Fruit fly (Drosophila melanogaster) whole organism, embryonic: ENCODE measurements around the gene CG10041.
A peak's percentile ranks its signal among the peaks of the same experiment; 100 is the strongest.

Experiments
- Ada2b ChIP-seq: fragments of 200-800 bp; sonication (Bioruptor generic); IDR thresholded peaks from 2 replicates; pipeline ENCODE4 v1.3.6; 2022; ENCODE audit warnings: missing biosample characterization, missing genetic modification characterization
- Atf-2 ChIP-seq: fragments of 200-800 bp; sonication (Bioruptor generic); optimal IDR thresholded peaks from 2 replicates; lab custom pipeline; 2016; ENCODE audit warnings: missing biosample characterization, missing genetic modification characterization
- CG10959 ChIP-seq: fragments of 200-800 bp; sonication (Bioruptor generic); IDR thresholded peaks from 2 replicates; pipeline ENCODE4 v1.3.6; 2022; ENCODE audit warnings: missing biosample characterization, missing genetic modification characterization
- CG10979 ChIP-seq: fragments of 200-800 bp; sonication (Bioruptor generic); optimal IDR thresholded peaks from 2 replicates; lab custom pipeline; 2018; ENCODE audit warnings: missing biosample characterization, mild to moderate bottlenecking, missing genetic modification characterization, moderate library complexity
- CG11398 ChIP-seq: fragments of 200-800 bp; sonication (Bioruptor generic); optimal IDR thresholded peaks from 2 replicates; lab custom pipeline; 2016; ENCODE audit warnings: missing biosample characterization, missing genetic modification characterization
- CG11696 ChIP-seq: fragments of 200-800 bp; sonication (Bioruptor generic); IDR thresholded peaks from 2 replicates; pipeline ENCODE4 v1.3.6; 2022; ENCODE audit warnings: missing biosample characterization, missing genetic modification characterization
- CG12744 ChIP-seq: fragments of 200-800 bp; sonication (Bioruptor generic); optimal IDR thresholded peaks from 2 replicates; lab custom pipeline; 2016; ENCODE audit warnings: missing biosample characterization, missing genetic modification characterization
- CG13624 ChIP-seq: fragments of 200-800 bp; sonication (Bioruptor generic); optimal IDR thresholded peaks from 2 replicates; lab custom pipeline; 2016; ENCODE audit warnings: missing biosample characterization, missing genetic modification characterization
- CG17385 ChIP-seq: fragments of 200-800 bp; sonication (Bioruptor generic); optimal IDR thresholded peaks from 3 replicates; lab custom pipeline; 2018; ENCODE audit warnings: missing biosample characterization, mild to moderate bottlenecking, missing genetic modification characterization
- CG17568 ChIP-seq: fragments of 200-800 bp; sonication (Bioruptor generic); optimal IDR thresholded peaks from 2 replicates; lab custom pipeline; 2018; ENCODE audit warnings: missing biosample characterization, mild to moderate bottlenecking, missing genetic modification characterization, moderate library complexity
- CG32772 ChIP-seq: fragments of 200-800 bp; sonication (Bioruptor generic); IDR thresholded peaks from 2 replicates; pipeline ENCODE4 v1.3.6; 2022; ENCODE audit warnings: missing biosample characterization, missing genetic modification characterization
- CG33213 ChIP-seq: fragments of 200-800 bp; sonication (Bioruptor generic); optimal IDR thresholded peaks from 3 replicates; lab custom pipeline; 2016; ENCODE audit warnings: missing biosample characterization, missing genetic modification characterization
- CG42726 ChIP-seq: fragments of 200-800 bp; sonication (Bioruptor generic); IDR thresholded peaks from 2 replicates; pipeline ENCODE4 v1.3.6; 2022; ENCODE audit warnings: missing biosample characterization, missing genetic modification characterization; ENCODE audit not compliant: partially characterized antibody
- CG4282 ChIP-seq: fragments of 200-800 bp; sonication (Bioruptor generic); optimal IDR thresholded peaks from 2 replicates; lab custom pipeline; 2016; ENCODE audit warnings: missing biosample characterization, missing genetic modification characterization
- CG5180 ChIP-seq: fragments of 200-800 bp; sonication (Bioruptor generic); optimal IDR thresholded peaks from 3 replicates; lab custom pipeline; 2017; ENCODE audit warnings: missing biosample characterization, missing genetic modification characterization, mild to moderate bottlenecking, moderate library complexity, missing genetic modification reagents
- CG6175 ChIP-seq: fragments of 200-800 bp; sonication (Bioruptor generic); IDR thresholded peaks from 3 replicates; pipeline ENCODE4 v1.3.6; 2022; ENCODE audit warnings: missing biosample characterization, missing genetic modification characterization
- CG6689 ChIP-seq: fragments of 200-800 bp; sonication (Bioruptor generic); IDR thresholded peaks from 2 replicates; pipeline ENCODE4 v1.3.6; 2022; ENCODE audit warnings: missing biosample characterization, missing genetic modification characterization
- CG7963 ChIP-seq: fragments of 200-800 bp; sonication (Bioruptor generic); IDR thresholded peaks from 3 replicates; pipeline ENCODE4 v1.3.6; 2022; ENCODE audit warnings: missing biosample characterization, missing genetic modification characterization; ENCODE audit not compliant: partially characterized antibody
- CG8765 ChIP-seq: fragments of 200-800 bp; sonication (Bioruptor generic); IDR thresholded peaks from 2 replicates; pipeline ENCODE4 v1.3.6; 2022; ENCODE audit warnings: missing biosample characterization, missing genetic modification characterization
- CG9437 ChIP-seq: fragments of 200-800 bp; sonication (Bioruptor generic); optimal IDR thresholded peaks from 2 replicates; lab custom pipeline; 2018; ENCODE audit warnings: missing biosample characterization, mild to moderate bottlenecking, missing genetic modification characterization
- CHES-1-like ChIP-seq: fragments of 200-800 bp; sonication (Bioruptor generic); optimal IDR thresholded peaks from 2 replicates; lab custom pipeline; 2016; ENCODE audit warnings: missing biosample characterization, missing genetic modification characterization
- Dip2 ChIP-seq: fragments of 200-800 bp; sonication (Bioruptor generic); IDR thresholded peaks from 2 replicates; pipeline ENCODE4 v1.3.6; 2022; ENCODE audit warnings: missing biosample characterization, missing genetic modification characterization
- Dip3 ChIP-seq: fragments of 200-800 bp; sonication (Bioruptor generic); optimal IDR thresholded peaks from 3 replicates; lab custom pipeline; 2016; ENCODE audit warnings: missing biosample characterization, missing genetic modification characterization
- E2f1 ChIP-seq: fragments of 200-800 bp; sonication (Bioruptor generic); IDR thresholded peaks from 2 replicates; pipeline ENCODE4 v1.3.6; 2022; ENCODE audit warnings: missing biosample characterization, missing genetic modification characterization
- HLH54F ChIP-seq: fragments of 200-800 bp; sonication (Bioruptor generic); optimal IDR thresholded peaks from 3 replicates; lab custom pipeline; 2016; ENCODE audit warnings: missing biosample characterization, missing genetic modification characterization
- HmgZ ChIP-seq: fragments of 200-800 bp; sonication (Bioruptor generic); optimal IDR thresholded peaks from 2 replicates; lab custom pipeline; 2018; ENCODE audit warnings: missing biosample characterization, mild to moderate bottlenecking, missing genetic modification characterization
- NfI ChIP-seq: fragments of 200-800 bp; sonication (Bioruptor generic); optimal IDR thresholded peaks from 3 replicates; lab custom pipeline; 2018; ENCODE audit warnings: missing biosample characterization, mild to moderate bottlenecking, missing genetic modification characterization, moderate library complexity
- Vsx1 ChIP-seq: fragments of 200-800 bp; sonication (Bioruptor generic); optimal IDR thresholded peaks from 2 replicates; lab custom pipeline; 2017; ENCODE audit warnings: missing biosample characterization, mild to moderate bottlenecking, missing genetic modification characterization, missing genetic modification reagents
- Xrp1 ChIP-seq: fragments of 200-800 bp; sonication (Bioruptor generic); IDR thresholded peaks from 2 replicates; pipeline ENCODE4 v1.3.6; 2022; ENCODE audit warnings: missing biosample characterization, missing genetic modification characterization
- ap ChIP-seq: fragments of 200-800 bp; sonication (Bioruptor generic); IDR thresholded peaks from 2 replicates; pipeline ENCODE4 v1.3.6; 2022; ENCODE audit warnings: missing biosample characterization, missing genetic modification characterization
- ato ChIP-seq: fragments of 200-800 bp; sonication (Bioruptor generic); IDR thresholded peaks from 2 replicates; pipeline ENCODE4 v1.3.6; 2022; ENCODE audit warnings: missing biosample characterization, missing genetic modification characterization; ENCODE audit not compliant: partially characterized antibody
- az2 ChIP-seq: fragments of 200-800 bp; sonication (Bioruptor generic); optimal IDR thresholded peaks from 3 replicates; lab custom pipeline; 2016; ENCODE audit warnings: missing biosample characterization, missing genetic modification characterization
- bab2 ChIP-seq: fragments of 200-800 bp; sonication (Bioruptor generic); optimal IDR thresholded peaks from 2 replicates; lab custom pipeline; 2016; ENCODE audit warnings: missing biosample characterization, missing genetic modification characterization
- bbx ChIP-seq: fragments of 200-800 bp; sonication (Bioruptor generic); IDR thresholded peaks from 2 replicates; pipeline ENCODE4 v1.3.6; 2022; ENCODE audit warnings: missing biosample characterization, missing genetic modification characterization; ENCODE audit not compliant: partially characterized antibody
- btn ChIP-seq: fragments of 200-800 bp; sonication (Bioruptor generic); optimal IDR thresholded peaks from 2 replicates; lab custom pipeline; 2016; ENCODE audit warnings: missing biosample characterization, missing genetic modification characterization
- ci ChIP-seq: fragments of 200-800 bp; sonication (Bioruptor generic); IDR thresholded peaks from 3 replicates; pipeline ENCODE4 v1.3.6; 2022; ENCODE audit warnings: missing biosample characterization, missing genetic modification characterization
- exex ChIP-seq: fragments of 200-800 bp; sonication (Bioruptor generic); optimal IDR thresholded peaks from 4 replicates; lab custom pipeline; 2018; ENCODE audit warnings: missing biosample characterization, mild to moderate bottlenecking, missing genetic modification characterization, moderate library complexity
- fd64A ChIP-seq: fragments of 200-800 bp; sonication (Bioruptor generic); optimal IDR thresholded peaks from 3 replicates; lab custom pipeline; 2018; ENCODE audit warnings: missing biosample characterization, mild to moderate bottlenecking, missing genetic modification characterization
- gem ChIP-seq: fragments of 200-800 bp; sonication (Bioruptor generic); optimal IDR thresholded peaks from 2 replicates; lab custom pipeline; 2019; ENCODE audit warnings: missing biosample characterization, mild to moderate bottlenecking, missing genetic modification characterization, moderate library complexity
- gt ChIP-seq: fragments of 200-800 bp; sonication (Bioruptor generic); IDR thresholded peaks from 2 replicates; pipeline ENCODE4 v1.3.6; 2022; ENCODE audit warnings: missing biosample characterization, missing genetic modification characterization
- h ChIP-seq: fragments of >200 bp; optimal IDR thresholded peaks from 2 replicates; lab custom pipeline; 2017
- ind ChIP-seq: fragments of 200-800 bp; sonication (Bioruptor generic); optimal IDR thresholded peaks from 3 replicates; lab custom pipeline; 2016; ENCODE audit warnings: missing biosample characterization, missing genetic modification characterization
- kni ChIP-seq: fragments of 200-800 bp; sonication (Bioruptor generic); optimal IDR thresholded peaks from 3 replicates; lab custom pipeline; 2017; ENCODE audit warnings: mild to moderate bottlenecking, missing biosample characterization, missing genetic modification reagents, missing genetic modification characterization
- mirr ChIP-seq: fragments of 200-800 bp; sonication (Bioruptor generic); optimal IDR thresholded peaks from 3 replicates; lab custom pipeline; 2018; ENCODE audit warnings: missing biosample characterization, mild to moderate bottlenecking, missing genetic modification characterization
- oc ChIP-seq: fragments of 200-800 bp; sonication (Bioruptor generic); optimal IDR thresholded peaks from 2 replicates; lab custom pipeline; 2018; ENCODE audit warnings: missing biosample characterization, mild to moderate bottlenecking, missing genetic modification characterization, moderate library complexity
- schlank ChIP-seq: fragments of 200-800 bp; sonication (Bioruptor generic); optimal IDR thresholded peaks from 2 replicates; lab custom pipeline; 2018; ENCODE audit warnings: missing biosample characterization, mild to moderate bottlenecking, missing genetic modification characterization
- scrt ChIP-seq: fragments of 200-800 bp; sonication (Bioruptor generic); optimal IDR thresholded peaks from 2 replicates; lab custom pipeline; 2018; ENCODE audit warnings: missing biosample characterization, mild to moderate bottlenecking, missing genetic modification characterization, moderate library complexity
- sqz ChIP-seq: fragments of 200-800 bp; sonication (Bioruptor generic); optimal IDR thresholded peaks from 3 replicates; lab custom pipeline; 2018; ENCODE audit warnings: missing biosample characterization, mild to moderate bottlenecking, missing genetic modification characterization
- stc ChIP-seq: fragments of 200-800 bp; sonication (Bioruptor generic); IDR thresholded peaks from 2 replicates; pipeline ENCODE4 v1.3.6; 2022; ENCODE audit warnings: missing biosample characterization, missing genetic modification characterization
- tgo ChIP-seq: fragments of 200-800 bp; sonication (Bioruptor generic); IDR thresholded peaks from 3 replicates; pipeline ENCODE4 v1.3.6; 2022; ENCODE audit warnings: missing biosample characterization, missing genetic modification characterization

Gene CG10041

DNA sequence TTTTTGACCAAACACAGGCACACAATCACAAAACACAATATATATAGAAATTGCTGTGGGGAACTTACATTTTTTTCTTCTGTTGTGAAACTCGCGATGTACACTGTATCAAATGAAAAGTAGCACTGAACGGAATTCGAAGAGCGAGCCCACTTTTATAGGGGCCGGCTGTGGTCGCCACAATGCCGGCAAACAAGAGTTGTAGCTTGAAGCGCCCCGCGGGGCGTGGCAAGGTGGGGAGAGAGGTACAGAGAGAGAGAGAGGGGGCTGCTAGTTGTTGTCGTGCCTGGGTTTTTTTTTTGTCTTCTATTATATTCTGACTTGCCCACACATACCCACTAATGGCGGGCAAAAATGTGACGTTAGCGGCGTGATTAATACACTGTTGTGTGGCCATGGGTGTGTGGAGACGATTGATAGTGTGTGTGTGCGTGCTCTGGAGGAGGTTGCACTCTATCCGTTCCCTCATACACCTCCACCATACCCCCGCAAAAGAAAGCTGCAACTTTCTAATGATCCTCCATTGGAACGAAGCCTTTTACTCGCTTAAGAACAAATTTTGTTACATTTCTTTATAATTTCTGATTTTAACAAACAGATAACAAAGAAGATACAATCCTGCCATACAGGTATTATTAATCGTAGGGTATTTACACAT lies 17.4 kb upstream of the CG10041 start, which contains the start of gene GstD1 (continued):
- no peak for TF ChIP-seq ato
- peak; percentile 87; the same call in 1 of the 2 replicates for TF ChIP-seq CG8765
- no peak for TF ChIP-seq Dip2 (GFP tag; lab: Robert Waterston, UW)
- no peak for TF ChIP-seq HLH54F (GFP tag; lab: Kevin White, UChicago)
- TF ChIP-seq ap (GFP tag; lab: Robert Waterston, UW), result no peak
- no peak for TF ChIP-seq CG33213
- peak; percentile 65 for TF ChIP-seq Ada2b (GFP tag; lab: Robert Waterston, UW)
- peak; percentile 56 for TF ChIP-seq HmgZ (tag; lab: Kevin White, UChicago)
- TF ChIP-seq gem (tag; lab: Kevin White, UChicago), result peak; percentile 65
- peak; percentile 63 for TF ChIP-seq ind (GFP tag; lab: Kevin White, UChicago)
- TF ChIP-seq Atf-2, result no peak
- no peak for TF ChIP-seq CG17385 (GFP tag; lab: Kevin White, UChicago)
- peak; percentile 15 for TF ChIP-seq schlank (tag; lab: Kevin White, UChicago)
- no peak for TF ChIP-seq h (lab: Kevin White, UChicago)
- TF ChIP-seq CG11696 (GFP tag; lab: Robert Waterston, UW), result peak; percentile 79
- no peak for TF ChIP-seq CG10959 (GFP tag; lab: Robert Waterston, UW)
- 0 out of 2 replicates have a peak, but pooled peaks have one; percentile 28 for TF ChIP-seq bbx (GFP tag; lab: Robert Waterston, UW)
- TF ChIP-seq ci, result peak; percentile 63; the same call in 2 of the 3 replicates
- peak; percentile 58 for TF ChIP-seq Dip3 (GFP tag; lab: Kevin White, UChicago)
- TF ChIP-seq CG11398 (GFP tag; lab: Kevin White, UChicago), result no peak
- peak; percentile 35 for TF ChIP-seq scrt
- 0 out of 2 replicates have a peak, but pooled peaks have one; percentile 35 for TF ChIP-seq Xrp1 (GFP tag; lab: Robert Waterston, UW)
- no peak for TF ChIP-seq fd64A (GFP tag; lab: Kevin White, UChicago)
- TF ChIP-seq gt (GFP tag; lab: Robert Waterston, UW), result no peak
- no peak for TF ChIP-seq CG17568 (GFP tag; lab: Kevin White, UChicago)
- TF ChIP-seq CG6689, result no peak
- TF ChIP-seq CG5180 (GFP tag; lab: Kevin White, UChicago), result no peak
- peak; percentile 76 for TF ChIP-seq CG32772 (GFP tag; lab: Robert Waterston, UW)
- peak; percentile 21 for TF ChIP-seq CG13624 (GFP tag; lab: Kevin White, UChicago)
- peak; percentile 45; the same call in 1 of the 3 replicates for TF ChIP-seq CG7963 (GFP tag; lab: Robert Waterston, UW)
- TF ChIP-seq NfI, result peak; percentile 31
- TF ChIP-seq CHES-1-like, result peak; percentile 49
- peak; percentile 92 for TF ChIP-seq CG6175
- TF ChIP-seq bab2 (GFP tag; lab: Kevin White, UChicago), result peak; percentile 51
- peak; percentile 18 for TF ChIP-seq exex
- TF ChIP-seq sqz (GFP tag; lab: Kevin White, UChicago), result peak; percentile 74
- no peak for TF ChIP-seq btn (GFP tag; lab: Kevin White, UChicago)
- peak; percentile 35 for TF ChIP-seq CG9437 (GFP tag; lab: Kevin White, UChicago)
- TF ChIP-seq mirr (GFP tag; lab: Kevin White, UChicago), result peak; percentile 43
- TF ChIP-seq CG42726, result peak; percentile 45; the same call in 1 of the 2 replicates
- peak; percentile 51 for TF ChIP-seq E2f1 (GFP tag; lab: Robert Waterston, UW)
- TF ChIP-seq CG10979 (tag; lab: Kevin White, UChicago), result peak; percentile 12
- no peak for TF ChIP-seq oc (tag; lab: Kevin White, UChicago)
- peak; percentile 52; the same call in 1 of the 2 replicates for TF ChIP-seq stc (GFP tag; lab: Robert Waterston, UW)
- peak; percentile 3 for TF ChIP-seq CG4282
- no peak for TF ChIP-seq CG12744
- no peak; the same call in 2 of the 3 replicates for TF ChIP-seq tgo (GFP tag; lab: Robert Waterston, UW)
- no peak for TF ChIP-seq Vsx1 (GFP tag; lab: Kevin White, UChicago)
- TF ChIP-seq kni (GFP tag; lab: Kevin White, UChicago), result peak; percentile 39
- no peak for TF ChIP-seq az2 (GFP tag; lab: Kevin White, UChicago)
